Worm (Caenorhabditis elegans) whole organism, L3 larva: ENCODE results near the gene dph-3.

ENCODE experiments used
- egl-27 ChIP-seq: sonication (generic microtip); optimal IDR thresholded peaks from 4 replicates; lab custom pipeline; 2017; ENCODE audit warnings: missing biosample characterization, missing genetic modification reagents, missing genetic modification characterization
- egl-5 ChIP-seq: fragments of 150-350 bp; optimal IDR thresholded peaks from 2 replicates; lab custom pipeline; 2017; ENCODE audit warnings: missing biosample characterization, missing genetic modification reagents, missing genetic modification characterization, inconsistent platforms
- jun-1 ChIP-seq: fragments of 150-350 bp; optimal IDR thresholded peaks from 2 replicates; lab custom pipeline; 2014; ENCODE audit warnings: missing biosample characterization, missing genetic modification reagents, missing genetic modification characterization
- lin-15B ChIP-seq: fragments of 150-350 bp; optimal IDR thresholded peaks from 2 replicates; lab custom pipeline; 2014; ENCODE audit warnings: missing biosample characterization, missing genetic modification characterization
- nhr-11 ChIP-seq: fragments of 150-350 bp; optimal IDR thresholded peaks from 2 replicates; lab custom pipeline; 2014; ENCODE audit warnings: missing biosample characterization, missing genetic modification characterization
- nhr-28 ChIP-seq: fragments of 150-350 bp; optimal IDR thresholded peaks from 2 replicates; lab custom pipeline; 2014; ENCODE audit warnings: missing biosample characterization, missing genetic modification characterization
- nhr-76 ChIP-seq: fragments of 150-350 bp; sonication (generic microtip); optimal IDR thresholded peaks from 5 replicates; lab custom pipeline; 2014; ENCODE audit warnings: missing biosample characterization, missing genetic modification characterization
- nhr-77 ChIP-seq: fragments of 150-350 bp; optimal IDR thresholded peaks from 2 replicates; lab custom pipeline; 2014; ENCODE audit warnings: missing biosample characterization, missing genetic modification characterization
- pqm-1 ChIP-seq: fragments of 150-350 bp; optimal IDR thresholded peaks from 2 replicates; lab custom pipeline; 2017; ENCODE audit warnings: missing biosample characterization, missing genetic modification characterization, inconsistent platforms
- skn-1 ChIP-seq: fragments of 150-350 bp; optimal IDR thresholded peaks from 2 replicates; lab custom pipeline; 2014; ENCODE audit warnings: missing biosample characterization, missing genetic modification characterization
- zag-1 ChIP-seq: fragments of 150-350 bp; optimal IDR thresholded peaks from 2 replicates; lab custom pipeline; 2014; ENCODE audit warnings: missing biosample characterization, missing genetic modification characterization

dph-3 gene

ce11 chrIV:9757425-9757740 is 50.4 kb downstream of the dph-3 start, which contains the start of gene nhr-97:
Gene nhr-97 (plus strand): TSS chrIV:9757641.
- TF ChIP-seq egl-5 (tag; lab: Kevin White, UChicago) (no peak), skn-1 (no peak), jun-1 (tag; lab: Kevin White, UChicago) (no peak), nhr-11 (tag; lab: Kevin White, UChicago) (no peak), pqm-1 (tag; lab: Kevin White, UChicago) (no peak), nhr-28 (tag; lab: Kevin White, UChicago) (no peak), lin-15B (no peak), egl-27 (tag; lab: Kevin White, UChicago) (no peak), nhr-76 (no peak), nhr-77 (tag; lab: Kevin White, UChicago) (no peak), zag-1 (no peak)
